Fruit fly (Drosophila melanogaster): ENCODE data around the gene CG2865.

The CG2865 gene

DNA sequence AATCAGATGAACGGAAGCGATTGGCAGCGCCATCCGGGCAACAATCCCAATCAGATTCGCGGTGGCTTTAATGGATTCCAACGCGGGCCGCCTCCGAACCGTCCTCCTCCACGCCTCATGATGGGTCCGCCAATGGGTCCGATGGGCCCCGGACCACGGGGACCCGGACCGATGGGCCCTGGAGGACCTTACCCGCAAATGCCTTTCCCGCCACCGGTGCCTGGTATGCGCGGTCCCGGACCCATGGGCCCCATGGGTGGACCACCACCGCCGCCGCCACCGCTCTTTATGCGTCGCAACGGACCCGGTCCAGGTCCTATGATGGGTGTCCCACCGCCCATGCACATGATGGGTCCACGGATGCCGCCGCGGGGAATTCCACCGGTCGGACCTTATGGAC, 50.3 kb downstream of the CG2865 start:
- TF ChIP-seq CG5204 (GFP tag; optimal IDR thresholded peaks at IDR 0.05), result no peak
- TF ChIP-seq cic (GFP tag; optimal IDR thresholded peaks at IDR 0.05), result no peak
- no peak for TF ChIP-seq kay (GFP tag; ENCODE audit: borderline replicate concordance)
- no peak for TF ChIP-seq Crg-1 (GFP tag; optimal IDR thresholded peaks at IDR 0.05)
- no peak for TF ChIP-seq CG7045 (GFP tag; optimal IDR thresholded peaks at IDR 0.05)
- TF ChIP-seq tj (GFP tag; optimal IDR thresholded peaks at IDR 0.05), result no peak
- no peak for TF ChIP-seq Hr96 (GFP tag; optimal IDR thresholded peaks at IDR 0.05)
- no peak for TF ChIP-seq CG14711 (tag; optimal IDR thresholded peaks at IDR 0.05)
- no peak for TF ChIP-seq CG33017 (tag; optimal IDR thresholded peaks at IDR 0.05)
- no peak for TF ChIP-seq CG7101 (tag; optimal IDR thresholded peaks at IDR 0.05)
- TF ChIP-seq toe (GFP tag; optimal IDR thresholded peaks at IDR 0.05), result no peak
- TF ChIP-seq CG11617 (GFP tag; optimal IDR thresholded peaks at IDR 0.05), result no peak
- no peak for TF ChIP-seq CG1620 (GFP tag; optimal IDR thresholded peaks at IDR 0.05)
- TF ChIP-seq bab1 (GFP tag; optimal IDR thresholded peaks at IDR 0.05), result no peak
- TF ChIP-seq cnc (optimal IDR thresholded peaks at IDR 0.05), result no peak
- TF ChIP-seq CG12768 (GFP tag; optimal IDR thresholded peaks at IDR 0.05), result no peak
- TF ChIP-seq ovo (GFP tag; optimal IDR thresholded peaks at IDR 0.05), result no peak
- TF ChIP-seq pad (GFP tag; optimal IDR thresholded peaks at IDR 0.05), result no peak
- no peak for TF ChIP-seq Mnt (GFP tag; optimal IDR thresholded peaks at IDR 0.05)

DNA sequence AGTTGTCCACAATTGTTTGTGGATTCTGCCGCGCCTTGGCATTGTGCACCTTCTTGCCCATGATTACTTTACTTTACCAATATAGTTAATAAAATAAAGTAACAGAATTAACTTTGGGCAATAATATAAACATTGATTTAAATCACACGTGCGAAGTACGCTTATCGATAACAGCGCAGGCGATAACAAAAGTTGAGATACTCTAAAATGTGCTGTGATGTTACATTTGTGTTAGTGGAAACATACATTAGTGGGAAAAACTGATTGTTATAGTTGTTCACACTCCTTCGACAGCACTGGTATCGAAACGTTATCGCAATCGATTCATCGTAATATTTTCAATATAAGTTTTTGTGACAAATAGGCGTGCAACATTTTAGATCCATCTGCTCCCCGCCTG, 51.4 kb downstream of the CG2865 start, which contains the start of gene kz:
Gene kz, minus strand, starts transcription at position 194 of the 400 bp plus-strand sequence.
- TF ChIP-seq Clk (GFP tag; optimal IDR thresholded peaks at IDR 0.05) (no peak), bab1 (GFP tag; optimal IDR thresholded peaks at IDR 0.05) (peak; percentile 10), Mnt (GFP tag; optimal IDR thresholded peaks at IDR 0.05) (peak; percentile 100)
